Worm (Caenorhabditis elegans): Measurements from ENCODE around the gene hlh-13.
A peak's percentile ranks its signal among the peaks of the same experiment; 100 is the strongest.

Gene hlh-13

DNA sequence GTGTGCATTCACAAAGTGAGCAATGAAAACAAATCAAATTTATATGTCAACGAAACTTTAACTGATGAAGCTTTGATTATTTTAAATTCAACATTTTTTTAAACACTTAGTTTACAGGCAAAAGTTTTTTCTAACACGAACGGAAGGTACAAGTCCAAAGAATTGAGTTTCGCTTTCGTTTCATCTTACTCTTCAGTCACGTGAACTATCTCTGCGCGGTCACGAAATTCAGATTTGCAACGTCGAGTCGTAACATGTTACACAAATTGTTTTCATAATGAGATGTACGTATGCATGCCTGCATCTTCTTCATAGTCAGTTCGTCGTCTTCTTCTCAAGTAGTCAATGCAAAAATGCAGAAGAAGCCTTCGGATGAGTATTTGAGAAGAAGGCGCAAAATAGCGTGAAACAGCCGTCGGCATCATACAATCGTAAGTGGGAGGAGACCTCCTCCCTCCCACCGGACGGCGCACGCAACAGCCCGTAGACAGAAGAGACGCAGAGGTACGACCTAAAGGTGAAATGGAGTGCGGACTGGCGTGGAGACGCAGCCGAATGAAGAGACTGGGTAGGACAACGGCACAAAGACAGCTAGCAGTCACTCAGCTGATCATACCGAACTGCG is 16.3 kb downstream of the hlh-13 start, which contains the start of gene coel-1:
coel-1 (plus strand) TSS at position 381 of the 625 bp plus-strand sequence.
- TF ChIP-seq fkh-2 (tag; optimal IDR thresholded peaks at IDR 0.05) (no peak), nfya-1 (tag; optimal IDR thresholded peaks at IDR 0.05; ENCODE audit: insufficient read depth) (peak; percentile 63), pqm-1 (tag; optimal IDR thresholded peaks at IDR 0.05) (peak; percentile 42), lsy-12 (tag; optimal IDR thresholded peaks at IDR 0.05) (peak; percentile 20), R02D3.7 (tag; optimal IDR thresholded peaks at IDR 0.05) (no peak), unc-39 (tag; optimal IDR thresholded peaks at IDR 0.05) (no peak), hmg-11 (tag; optimal IDR thresholded peaks at IDR 0.05) (peak; percentile 64), egl-27 (tag; optimal IDR thresholded peaks at IDR 0.05) (peak; percentile 12), pha-4 (tag; optimal IDR thresholded peaks at IDR 0.05) (peak; percentile 60), elt-2 (tag; optimal IDR thresholded peaks at IDR 0.05) (peak; percentile 41), snpc-4 (tag; optimal IDR thresholded peaks at IDR 0.05) (peak; percentile 13), lin-39 (tag; optimal IDR thresholded peaks at IDR 0.05) (peak; percentile 72), nhr-23 (tag; optimal IDR thresholded peaks at IDR 0.05) (no peak), skn-1 (tag; optimal IDR thresholded peaks at IDR 0.05) (peak; percentile 12), mml-1 (tag; optimal IDR thresholded peaks at IDR 0.05) (peak; percentile 3), nhr-25 (tag; optimal IDR thresholded peaks at IDR 0.05) (peak; percentile 67), egl-5 (tag; optimal IDR thresholded peaks at IDR 0.05) (peak; percentile 8)

DNA sequence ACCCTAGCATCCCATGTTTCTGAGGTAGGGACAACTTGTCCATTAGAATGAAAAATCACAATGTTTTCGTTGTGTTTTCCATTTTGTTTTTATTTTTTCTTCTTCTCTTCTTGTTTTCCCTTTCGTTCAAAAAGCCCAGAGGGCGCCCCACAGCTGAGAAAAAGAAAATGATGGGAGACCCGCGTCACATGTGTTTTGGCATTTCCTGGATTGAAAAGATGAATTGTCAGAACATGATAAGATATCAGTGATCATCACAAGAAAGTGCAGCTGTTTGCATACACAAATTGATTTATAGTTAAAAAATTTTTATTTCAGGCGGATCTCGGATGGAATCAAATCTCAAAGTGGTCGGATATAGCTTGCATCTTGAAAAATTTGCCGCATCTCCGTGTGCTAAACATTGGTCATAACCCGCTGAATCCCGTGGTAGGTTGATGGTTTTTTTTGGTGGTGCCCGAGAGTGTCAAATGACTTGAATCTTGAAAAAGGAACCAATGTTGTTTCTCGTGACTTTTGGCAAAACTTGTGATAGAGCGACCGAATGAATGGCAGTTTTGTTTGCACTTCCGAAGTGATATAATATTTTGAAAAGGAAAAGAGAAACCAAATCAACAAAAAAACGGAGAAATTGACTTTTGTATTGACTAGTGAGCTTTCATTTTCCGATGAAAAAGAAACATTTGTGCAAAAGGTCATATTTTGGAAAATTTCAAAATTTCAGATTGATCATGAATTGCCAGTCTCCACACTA is 17.3 kb downstream of the hlh-13 start:
- TF ChIP-seq aly-2 (tag; optimal IDR thresholded peaks at IDR 0.05) (no peak), pha-4 (tag; optimal IDR thresholded peaks at IDR 0.05) (peak; percentile 57), elt-1 (tag; optimal IDR thresholded peaks at IDR 0.05) (no peak), daf-12 (tag; optimal IDR thresholded peaks at IDR 0.05) (no peak), jun-1 (tag; optimal IDR thresholded peaks at IDR 0.05) (no peak)

DNA sequence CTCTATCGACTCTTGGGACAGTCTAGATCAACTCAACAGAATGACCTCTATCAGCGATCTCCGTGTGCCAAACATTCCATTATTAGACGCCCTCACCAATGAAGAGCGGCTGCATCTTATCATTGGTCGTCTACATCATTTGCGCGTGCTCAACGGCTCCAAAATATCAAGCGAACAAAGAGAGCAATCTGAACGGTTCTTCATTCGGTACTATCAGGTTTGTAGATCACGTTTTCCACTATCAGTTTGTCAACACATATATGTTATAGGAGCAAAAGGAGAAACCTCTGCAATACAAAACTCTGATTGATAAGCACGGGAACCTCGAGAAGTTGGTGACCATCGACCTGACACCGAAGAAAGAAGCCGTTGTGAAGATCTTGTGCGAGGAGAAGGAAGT is 19.3 kb downstream of the hlh-13 start:
- TF ChIP-seq nfya-1 (tag; optimal IDR thresholded peaks at IDR 0.05; ENCODE audit: insufficient read depth) (peak; percentile 12), ceh-28 (tag; optimal IDR thresholded peaks at IDR 0.05) (no peak), elt-2 (tag; optimal IDR thresholded peaks at IDR 0.05) (peak; percentile 57), pqm-1 (tag; optimal IDR thresholded peaks at IDR 0.05) (peak; percentile 80), snpc-4 (tag; optimal IDR thresholded peaks at IDR 0.05) (no peak)

DNA sequence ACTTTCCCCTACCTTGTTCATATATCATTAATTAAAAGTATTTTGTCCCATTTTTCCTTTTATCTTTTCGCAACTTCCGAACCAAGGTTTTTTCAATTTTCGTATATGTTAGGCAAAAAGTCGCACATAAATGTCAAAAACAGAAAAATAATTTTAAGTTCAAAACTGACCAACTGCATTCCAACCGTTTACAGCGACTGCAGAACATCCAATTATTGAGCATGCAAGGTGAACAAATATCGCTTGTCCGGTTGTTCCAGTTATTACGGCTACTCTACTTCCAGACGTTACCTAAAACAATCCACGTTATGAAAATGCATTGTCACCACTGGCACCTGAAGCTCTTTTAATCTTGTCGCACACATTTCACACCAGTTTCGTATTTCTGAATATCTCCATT is 24.6 kb downstream of the hlh-13 start, which contains the start of gene C52B9.10:
C52B9.10 (plus strand) TSS at position 301 of the 400 bp plus-strand sequence.
- TF ChIP-seq elt-1 (tag; optimal IDR thresholded peaks at IDR 0.05) = no peak
- no peak for TF ChIP-seq nhr-77 (tag; optimal IDR thresholded peaks at IDR 0.05)
- no peak for TF ChIP-seq hmg-11 (tag; optimal IDR thresholded peaks at IDR 0.05)
- TF ChIP-seq ceh-9 (tag; optimal IDR thresholded peaks at IDR 0.05) = no peak
- TF ChIP-seq nhr-25 (tag; optimal IDR thresholded peaks at IDR 0.05) = no peak
- TF ChIP-seq nfya-1 (tag; optimal IDR thresholded peaks at IDR 0.05; ENCODE audit: insufficient read depth) = no peak
- TF ChIP-seq daf-12 (tag; optimal IDR thresholded peaks at IDR 0.05) = no peak
- no peak for TF ChIP-seq ama-1 (optimal IDR thresholded peaks at IDR 0.05)
- no peak for TF ChIP-seq pqm-1 (tag; optimal IDR thresholded peaks at IDR 0.05)
- no peak for TF ChIP-seq ztf-4 (tag; optimal IDR thresholded peaks at IDR 0.05)
- no peak for TF ChIP-seq jun-1 (tag; optimal IDR thresholded peaks at IDR 0.05)
- no peak for TF ChIP-seq ZK546.5 (tag; optimal IDR thresholded peaks at IDR 0.05)
- no peak for TF ChIP-seq ceh-16 (tag; optimal IDR thresholded peaks at IDR 0.05)
- TF ChIP-seq R02D3.7 (tag; optimal IDR thresholded peaks at IDR 0.05) = no peak
- TF ChIP-seq fos-1 (tag; optimal IDR thresholded peaks at IDR 0.05) = no peak
- TF ChIP-seq ceh-82 (tag; optimal IDR thresholded peaks at IDR 0.05) = no peak

DNA sequence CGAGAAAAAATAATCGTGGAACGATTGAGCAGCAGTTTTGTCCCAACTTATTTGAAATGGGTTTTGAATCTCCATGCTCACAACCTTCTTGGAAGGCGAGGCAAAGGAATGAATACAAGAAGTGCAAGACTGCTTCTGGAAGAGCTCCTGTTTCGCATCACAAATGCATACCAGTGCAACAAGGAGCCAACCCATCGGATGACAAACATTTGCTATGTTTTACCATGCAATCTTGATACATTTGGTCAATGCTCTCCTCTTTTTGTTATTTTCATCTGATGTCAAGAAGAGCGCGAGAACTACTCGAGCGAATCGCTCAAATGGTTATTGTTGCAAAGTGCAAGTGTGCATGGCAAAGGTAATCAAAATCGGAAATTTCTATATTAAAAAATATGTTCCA is 25.1 kb downstream of the hlh-13 start, which contains the start of gene mec-18:
mec-18 (minus strand) TSS at position 101 of the 400 bp plus-strand sequence.
- TF ChIP-seq elt-2 (tag; optimal IDR thresholded peaks at IDR 0.05) (no peak), nhr-23 (tag; optimal IDR thresholded peaks at IDR 0.05) (no peak), fkh-2 (tag; optimal IDR thresholded peaks at IDR 0.05) (no peak), nhr-11 (tag; optimal IDR thresholded peaks at IDR 0.05) (no peak), ztf-11 (tag; optimal IDR thresholded peaks at IDR 0.05) (no peak), ceh-82 (tag; optimal IDR thresholded peaks at IDR 0.05) (no peak), nhr-67 (tag; optimal IDR thresholded peaks at IDR 0.05) (no peak), ama-1 (optimal IDR thresholded peaks at IDR 0.05) (no peak), nfya-1 (tag; optimal IDR thresholded peaks at IDR 0.05; ENCODE audit: insufficient read depth) (no peak), elt-3 (tag; optimal IDR thresholded peaks at IDR 0.05) (no peak)

Measured in whole organism, L3 larva.